Fruit fly (Drosophila melanogaster) whole organism: ENCODE data around the gene Hacd1.
"Not testable (repeated sequence)": the region's sequence is repeated elsewhere in the genome, so short reads cannot be mapped to it uniquely, and the experiment has no call there.

Experiments
- Dll ChIP-seq: fragments of >200 bp; optimal IDR thresholded peaks from 2 replicates; lab custom pipeline; 2017
- pan ChIP-seq: fragments of >200 bp; optimal IDR thresholded peaks from 2 replicates; lab custom pipeline; 2017
- psq ChIP-seq: fragments of >200 bp; optimal IDR thresholded peaks from 2 replicates; lab custom pipeline; 2017
- usp ChIP-seq: fragments of >200 bp; optimal IDR thresholded peaks from 2 replicates; lab custom pipeline; 2017; ENCODE audit warnings: missing biosample characterization, missing genetic modification characterization, mixed read lengths

- TF ChIP-seq pan (lab: Kevin White, UChicago); psq (lab: Kevin White, UChicago); usp (GFP tag; lab: Kevin White, UChicago); Dll: not testable (repeated sequence)
Measured at dm6 chr2L:11996509-11996908, 5.6 kb downstream of the Hacd1 start, which contains the start of gene Ada1-1.
